Worm (Caenorhabditis elegans) whole organism, late embryonic: ENCODE data around the gene swt-3.

ENCODE experiments used
- C38D4.7 ChIP-seq: fragments of 200-800 bp; sonication (Bioruptor generic); optimal IDR thresholded peaks from 2 replicates; lab custom pipeline; 2018; ENCODE audit warnings: mild to moderate bottlenecking, missing genetic modification characterization, moderate library complexity, missing compliant biosample characterization
- F13H6.1 ChIP-seq: sonication (generic microtip); optimal IDR thresholded peaks from 2 replicates; lab custom pipeline; 2016; ENCODE audit warnings: missing genetic modification characterization, missing compliant biosample characterization
- K02D7.2 ChIP-seq: sonication (generic microtip); optimal IDR thresholded peaks from 2 replicates; lab custom pipeline; 2017; ENCODE audit warnings: mild to moderate bottlenecking, missing genetic modification characterization, missing compliant biosample characterization
- K09A11.1 ChIP-seq: sonication (generic microtip); optimal IDR thresholded peaks from 2 replicates; lab custom pipeline; 2017; ENCODE audit warnings: antibody characterized with exemption, mild to moderate bottlenecking, missing genetic modification characterization, missing compliant biosample characterization; ENCODE audit not compliant: insufficient read depth
- T23F11.4 ChIP-seq: fragments of 200-800 bp; sonication (Bioruptor generic); optimal IDR thresholded peaks from 2 replicates; lab custom pipeline; 2018; ENCODE audit warnings: mild to moderate bottlenecking, missing genetic modification characterization, missing compliant biosample characterization
- Y22D7AL.16 ChIP-seq: sonication (generic microtip); optimal IDR thresholded peaks from 2 replicates; lab custom pipeline; 2016; ENCODE audit warnings: missing genetic modification characterization, missing compliant biosample characterization
- ahr-1 ChIP-seq: sonication (generic microtip); optimal IDR thresholded peaks from 2 replicates; lab custom pipeline; 2016; ENCODE audit warnings: missing genetic modification characterization, missing compliant biosample characterization
- ama-1 ChIP-seq: fragments of 150-350 bp; optimal IDR thresholded peaks from 2 replicates; lab custom pipeline; 2014
- ceh-19 ChIP-seq: fragments of 200-800 bp; sonication (Bioruptor generic); optimal IDR thresholded peaks from 2 replicates; lab custom pipeline; 2018; ENCODE audit warnings: mild to moderate bottlenecking, missing genetic modification characterization, missing compliant biosample characterization
- ceh-2 ChIP-seq: sonication (generic microtip); optimal IDR thresholded peaks from 2 replicates; lab custom pipeline; 2016; ENCODE audit warnings: missing genotype, missing genetic modification characterization, missing compliant biosample characterization
- ceh-22 ChIP-seq: sonication (generic microtip); optimal IDR thresholded peaks from 2 replicates; lab custom pipeline; 2017; ENCODE audit warnings: missing biosample characterization, missing genetic modification characterization
- ceh-24 ChIP-seq: sonication (generic microtip); optimal IDR thresholded peaks from 2 replicates; lab custom pipeline; 2016; ENCODE audit warnings: mild to moderate bottlenecking, missing genetic modification characterization, missing compliant biosample characterization
- ceh-31 ChIP-seq: sonication (generic microtip); optimal IDR thresholded peaks from 2 replicates; lab custom pipeline; 2016; ENCODE audit warnings: missing genetic modification characterization, missing compliant biosample characterization
- ceh-34 ChIP-seq: sonication (generic microtip); optimal IDR thresholded peaks from 2 replicates; lab custom pipeline; 2016; ENCODE audit warnings: mild to moderate bottlenecking, missing genetic modification characterization, missing compliant biosample characterization
- ceh-6 ChIP-seq: fragments of 200-800 bp; sonication (Bioruptor generic); optimal IDR thresholded peaks from 2 replicates; lab custom pipeline; 2018; ENCODE audit warnings: mild to moderate bottlenecking, missing genetic modification characterization, missing compliant biosample characterization
- ceh-9 ChIP-seq: sonication (generic microtip); optimal IDR thresholded peaks from 2 replicates; lab custom pipeline; 2016; ENCODE audit warnings: mild to moderate bottlenecking, missing genetic modification characterization, inconsistent platforms, missing compliant biosample characterization
- dmd-4 ChIP-seq: sonication (generic microtip); optimal IDR thresholded peaks from 2 replicates; lab custom pipeline; 2016; ENCODE audit warnings: borderline replicate concordance, missing genetic modification characterization, missing compliant biosample characterization
- dve-1 ChIP-seq: sonication (generic microtip); optimal IDR thresholded peaks from 2 replicates; lab custom pipeline; 2017; ENCODE audit warnings: antibody characterized with exemption, mild to moderate bottlenecking, missing genetic modification characterization, missing compliant biosample characterization
- elt-2 ChIP-seq: sonication (generic microtip); optimal IDR thresholded peaks from 2 replicates; lab custom pipeline; 2016; ENCODE audit warnings: missing genetic modification reagents, missing genetic modification characterization, missing compliant biosample characterization
- eyg-1 ChIP-seq: sonication (generic microtip); optimal IDR thresholded peaks from 2 replicates; lab custom pipeline; 2016; ENCODE audit warnings: missing genotype, missing genetic modification characterization, missing compliant biosample characterization
- fax-1 ChIP-seq: sonication (generic microtip); optimal IDR thresholded peaks from 2 replicates; lab custom pipeline; 2016; ENCODE audit warnings: missing genotype, missing genetic modification characterization, missing compliant biosample characterization
- fkh-10 ChIP-seq: fragments of 150-350 bp; optimal IDR thresholded peaks from 2 replicates; lab custom pipeline; 2014; ENCODE audit warnings: missing biosample characterization, missing genetic modification reagents, missing genetic modification characterization
- hlh-13 ChIP-seq: fragments of 200-800 bp; sonication (Bioruptor generic); optimal IDR thresholded peaks from 2 replicates; lab custom pipeline; 2018; ENCODE audit warnings: mild to moderate bottlenecking, missing genetic modification characterization, missing compliant biosample characterization
- hlh-15 ChIP-seq: sonication (generic microtip); optimal IDR thresholded peaks from 2 replicates; lab custom pipeline; 2016; ENCODE audit warnings: missing genetic modification characterization, missing compliant biosample characterization
- hlh-6 ChIP-seq: sonication (generic microtip); optimal IDR thresholded peaks from 2 replicates; lab custom pipeline; 2016; ENCODE audit warnings: missing genotype, missing genetic modification characterization, missing compliant biosample characterization
- hlh-8 ChIP-seq: sonication (generic microtip); optimal IDR thresholded peaks from 2 replicates; lab custom pipeline; 2016; ENCODE audit warnings: missing genotype, missing genetic modification characterization, missing compliant biosample characterization
- lin-11 ChIP-seq: fragments of 200-800 bp; sonication (Bioruptor generic); optimal IDR thresholded peaks from 2 replicates; lab custom pipeline; 2018; ENCODE audit warnings: mild to moderate bottlenecking, missing genetic modification characterization, missing compliant biosample characterization
- mec-3 ChIP-seq: sonication (generic microtip); optimal IDR thresholded peaks from 2 replicates; lab custom pipeline; 2016; ENCODE audit warnings: borderline replicate concordance, missing genetic modification characterization, missing compliant biosample characterization
- nfya-1 ChIP-seq: sonication (generic microtip); optimal IDR thresholded peaks from 2 replicates; lab custom pipeline; 2017; ENCODE audit warnings: missing genetic modification characterization, mild to moderate bottlenecking, missing compliant biosample characterization, antibody characterized with exemption, moderate library complexity
- nhr-11 ChIP-seq: fragments of 150-350 bp; optimal IDR thresholded peaks from 2 replicates; lab custom pipeline; 2014; ENCODE audit warnings: missing biosample characterization, missing genetic modification characterization
- nhr-232 ChIP-seq: sonication (generic microtip); optimal IDR thresholded peaks from 2 replicates; lab custom pipeline; 2016; ENCODE audit warnings: missing genetic modification characterization, missing compliant biosample characterization
- npax-4 ChIP-seq: sonication (generic microtip); optimal IDR thresholded peaks from 2 replicates; lab custom pipeline; 2016; ENCODE audit warnings: missing genetic modification characterization, missing compliant biosample characterization
- odd-2 ChIP-seq: sonication (generic microtip); optimal IDR thresholded peaks from 2 replicates; lab custom pipeline; 2017; ENCODE audit warnings: antibody characterized with exemption, mild to moderate bottlenecking, missing genetic modification characterization, missing compliant biosample characterization
- pat-9 ChIP-seq: fragments of 200-800 bp; sonication (Bioruptor generic); optimal IDR thresholded peaks from 2 replicates; lab custom pipeline; 2018; ENCODE audit warnings: mild to moderate bottlenecking, missing genetic modification characterization, moderate library complexity, missing compliant biosample characterization
- pax-1 ChIP-seq: fragments of 150-350 bp; optimal IDR thresholded peaks from 2 replicates; lab custom pipeline; 2014; ENCODE audit warnings: missing biosample characterization, missing genetic modification characterization
- pha-2 ChIP-seq: sonication (generic microtip); optimal IDR thresholded peaks from 2 replicates; lab custom pipeline; 2017; ENCODE audit warnings: mild to moderate bottlenecking, missing genetic modification characterization, missing compliant biosample characterization
- pros-1 ChIP-seq: fragments of 150-350 bp; optimal IDR thresholded peaks from 2 replicates; lab custom pipeline; 2014; ENCODE audit warnings: missing biosample characterization, missing genetic modification reagents, missing genetic modification characterization
- ref-2 ChIP-seq: sonication (generic microtip); optimal IDR thresholded peaks from 2 replicates; lab custom pipeline; 2016; ENCODE audit warnings: missing genetic modification characterization, missing compliant biosample characterization
- rnt-1 ChIP-seq: sonication (generic microtip); optimal IDR thresholded peaks from 2 replicates; lab custom pipeline; 2016; ENCODE audit warnings: missing genetic modification characterization, missing compliant biosample characterization
- sox-4 ChIP-seq: sonication (generic microtip); optimal IDR thresholded peaks from 2 replicates; lab custom pipeline; 2017; ENCODE audit warnings: mild to moderate bottlenecking, missing genetic modification characterization, inconsistent platforms, missing compliant biosample characterization
- syd-9 ChIP-seq: sonication (generic microtip); optimal IDR thresholded peaks from 2 replicates; lab custom pipeline; 2016; ENCODE audit warnings: mild to moderate bottlenecking, missing genetic modification characterization, moderate library complexity, missing compliant biosample characterization
- tbx-2 ChIP-seq: sonication (generic microtip); optimal IDR thresholded peaks from 2 replicates; lab custom pipeline; 2016; ENCODE audit warnings: missing genetic modification characterization, missing compliant biosample characterization
- unc-3 ChIP-seq, 2 experiments: fragments of 200-800 bp in 1 of 2; sonication (Bioruptor generic) in 1 of 2; sonication (generic microtip) in 1 of 2; conservative IDR thresholded peaks in 1 of 2; optimal IDR thresholded peaks in 1 of 2; 2 replicates each; pipeline versions ENCODE4 v1.3.6 to Lab custom; 2016 to 2022; ENCODE audit warnings: missing compliant biosample characterization in 2 of 2, missing genetic modification characterization in 2 of 2, missing genetic modification reagents in 1 of 2
- unc-55 ChIP-seq: sonication (generic microtip); optimal IDR thresholded peaks from 2 replicates; lab custom pipeline; 2017; ENCODE audit warnings: missing biosample characterization, missing genetic modification reagents, missing genetic modification characterization
- unc-86 ChIP-seq: sonication (generic microtip); optimal IDR thresholded peaks from 2 replicates; lab custom pipeline; 2016; ENCODE audit warnings: missing genetic modification characterization, missing compliant biosample characterization

The swt-3 gene

ce11 chrIV:10820114-10820513, 39.6 kb upstream of the swt-3 start:
- TF ChIP-seq hlh-15 (tag; lab: Kevin White, UChicago) (no peak), ceh-31 (tag; lab: Kevin White, UChicago) (no peak), pax-1 (no peak), lin-11 (tag; lab: Kevin White, UChicago) (no peak), pha-2 (tag; lab: Kevin White, UChicago) (no peak), dve-1 (tag; lab: Kevin White, UChicago) (no peak), T23F11.4 (GFP tag; lab: Kevin White, UChicago) (no peak), pros-1 (tag; lab: Kevin White, UChicago) (no peak), ref-2 (no peak), eyg-1 (tag; lab: Kevin White, UChicago) (no peak), unc-3 (GFP tag; conservative IDR thresholded peaks at IDR 0.05; lab: Robert Waterston, UW) (no peak), unc-3 (tag; optimal IDR thresholded peaks at IDR 0.05; lab: Kevin White, UChicago) (no peak), C38D4.7 (GFP tag; lab: Kevin White, UChicago) (no peak)

- TF ChIP-seq npax-4 (no peak), ceh-9 (no peak), unc-3 (GFP tag; conservative IDR thresholded peaks at IDR 0.05; lab: Robert Waterston, UW) (no peak), unc-3 (tag; optimal IDR thresholded peaks at IDR 0.05; lab: Kevin White, UChicago) (no peak), hlh-13 (GFP tag; lab: Kevin White, UChicago) (no peak), fkh-10 (GFP tag; lab: Kevin White, UChicago) (no peak), ceh-6 (GFP tag; lab: Kevin White, UChicago) (no peak), hlh-15 (tag; lab: Kevin White, UChicago) (no peak), elt-2 (no peak), unc-86 (tag; lab: Kevin White, UChicago) (no peak), nhr-232 (tag; lab: Kevin White, UChicago) (no peak), ceh-31 (tag; lab: Kevin White, UChicago) (no peak), fax-1 (no peak), eyg-1 (tag; lab: Kevin White, UChicago) (no peak), K02D7.2 (tag; lab: Kevin White, UChicago) (no peak), unc-55 (GFP tag; lab: Kevin White, UChicago) (no peak), mec-3 (tag; lab: Kevin White, UChicago) (no peak), ceh-19 (no peak)
These were observed 38.6 kb upstream of the swt-3 start for ce11 chrIV:10819049-10819448.

ce11 chrIV:10817030-10817429, 36.5 kb upstream of the swt-3 start:
- TF ChIP-seq hlh-8 (tag; lab: Kevin White, UChicago) (no peak), ceh-19 (no peak), ahr-1 (tag; lab: Kevin White, UChicago) (no peak), pax-1 (no peak), nhr-11 (tag; lab: Kevin White, UChicago) (no peak), rnt-1 (tag; lab: Kevin White, UChicago) (peak; percentile 47), syd-9 (tag; lab: Kevin White, UChicago) (no peak), hlh-15 (tag; lab: Kevin White, UChicago) (no peak), ceh-9 (no peak), unc-3 (GFP tag; conservative IDR thresholded peaks at IDR 0.05; lab: Robert Waterston, UW) (no peak), unc-3 (tag; optimal IDR thresholded peaks at IDR 0.05; lab: Kevin White, UChicago) (no peak), K09A11.1 (tag; lab: Kevin White, UChicago) (no peak), ceh-6 (GFP tag; lab: Kevin White, UChicago) (peak; percentile 42), ceh-2 (peak; percentile 71), nfya-1 (tag; lab: Kevin White, UChicago) (peak; percentile 33), npax-4 (no peak), fkh-10 (GFP tag; lab: Kevin White, UChicago) (no peak), elt-2 (peak; percentile 36), sox-4 (tag; lab: Kevin White, UChicago) (no peak), ceh-22 (tag; lab: Kevin White, UChicago) (no peak), tbx-2 (peak; percentile 77), dmd-4 (tag; lab: Kevin White, UChicago) (no peak), hlh-13 (GFP tag; lab: Kevin White, UChicago) (no peak), ceh-24 (tag; lab: Kevin White, UChicago) (no peak), nhr-232 (tag; lab: Kevin White, UChicago) (no peak), mec-3 (tag; lab: Kevin White, UChicago) (no peak), pat-9 (tag; lab: Kevin White, UChicago) (no peak), hlh-6 (tag; lab: Kevin White, UChicago) (no peak), C38D4.7 (GFP tag; lab: Kevin White, UChicago) (peak; percentile 17), Y22D7AL.16 (tag; lab: Kevin White, UChicago) (no peak), unc-86 (tag; lab: Kevin White, UChicago) (no peak), ceh-34 (tag; lab: Kevin White, UChicago) (peak; percentile 56), odd-2 (tag; lab: Kevin White, UChicago) (no peak), unc-55 (GFP tag; lab: Kevin White, UChicago) (no peak), ama-1 (lab: Kevin White, UChicago) (no peak), F13H6.1 (tag; lab: Kevin White, UChicago) (no peak)
